Fruit fly (Drosophila melanogaster) whole organism, embryonic: Measurements from ENCODE around the gene Ada1-1.

ENCODE experiments used
- Atf-2 ChIP-seq: fragments of 200-800 bp; sonication (Bioruptor generic); optimal IDR thresholded peaks from 2 replicates; lab custom pipeline; 2016; ENCODE audit warnings: missing biosample characterization, missing genetic modification characterization
- BtbVII ChIP-seq: fragments of 200-800 bp; sonication (Bioruptor generic); optimal IDR thresholded peaks from 3 replicates; lab custom pipeline; 2017; ENCODE audit warnings: missing biosample characterization, mild to moderate bottlenecking, missing genetic modification characterization
- CG10462 ChIP-seq: fragments of 200-800 bp; sonication (Bioruptor generic); optimal IDR thresholded peaks from 2 replicates; lab custom pipeline; 2016; ENCODE audit warnings: missing biosample characterization, missing genetic modification characterization
- CG10565 ChIP-seq: fragments of 200-800 bp; sonication (Bioruptor generic); optimal IDR thresholded peaks from 3 replicates; lab custom pipeline; 2016; ENCODE audit warnings: missing biosample characterization, mild to moderate bottlenecking, missing genetic modification characterization
- CG11695 ChIP-seq: fragments of 200-800 bp; sonication (Bioruptor generic); IDR thresholded peaks from 3 replicates; pipeline ENCODE4 v1.3.6; 2022; ENCODE audit warnings: missing biosample characterization, missing genetic modification characterization
- CG13775 ChIP-seq: fragments of 200-800 bp; sonication (Bioruptor generic); optimal IDR thresholded peaks from 3 replicates; lab custom pipeline; 2017; ENCODE audit warnings: missing biosample characterization, mild to moderate bottlenecking, missing genetic modification characterization
- CG15011 ChIP-seq: fragments of 200-800 bp; sonication (Bioruptor generic); optimal IDR thresholded peaks from 3 replicates; lab custom pipeline; 2018; ENCODE audit warnings: missing biosample characterization, mild to moderate bottlenecking, missing genetic modification characterization
- CG17612 ChIP-seq: fragments of 200-800 bp; sonication (Bioruptor generic); IDR thresholded peaks from 2 replicates; pipeline ENCODE4 v1.3.6; 2022; ENCODE audit warnings: missing biosample characterization, missing genetic modification characterization
- CG18764 ChIP-seq: fragments of 200-800 bp; sonication (Bioruptor generic); optimal IDR thresholded peaks from 3 replicates; lab custom pipeline; 2016; ENCODE audit warnings: missing biosample characterization, missing genetic modification characterization
- CG30431 ChIP-seq: fragments of 200-800 bp; sonication (Bioruptor generic); optimal IDR thresholded peaks from 2 replicates; lab custom pipeline; 2017; ENCODE audit warnings: missing biosample characterization, missing genetic modification characterization
- CG3281 ChIP-seq: fragments of 200-800 bp; sonication (Bioruptor generic); optimal IDR thresholded peaks from 3 replicates; lab custom pipeline; 2017; ENCODE audit warnings: missing biosample characterization, mild to moderate bottlenecking, missing genetic modification characterization
- CG4360 ChIP-seq: fragments of 200-800 bp; sonication (Bioruptor generic); IDR thresholded peaks from 2 replicates; pipeline ENCODE4 v1.3.6; 2022; ENCODE audit warnings: missing biosample characterization, missing genetic modification characterization
- CG6175 ChIP-seq: fragments of 200-800 bp; sonication (Bioruptor generic); IDR thresholded peaks from 3 replicates; pipeline ENCODE4 v1.3.6; 2022; ENCODE audit warnings: missing biosample characterization, missing genetic modification characterization
- CG6813 ChIP-seq: fragments of 200-800 bp; sonication (Bioruptor generic); optimal IDR thresholded peaks from 2 replicates; lab custom pipeline; 2017; ENCODE audit warnings: missing biosample characterization, missing genetic modification characterization, mild to moderate bottlenecking, moderate library complexity, missing genetic modification reagents
- CG7271 ChIP-seq: fragments of 200-800 bp; sonication (Bioruptor generic); optimal IDR thresholded peaks from 2 replicates; lab custom pipeline; 2018; ENCODE audit warnings: missing biosample characterization, mild to moderate bottlenecking, missing genetic modification characterization, moderate library complexity
- CG7372 ChIP-seq: fragments of 200-800 bp; sonication (Bioruptor generic); IDR thresholded peaks from 2 replicates; pipeline ENCODE4 v1.3.6; 2022; ENCODE audit warnings: missing biosample characterization, missing genetic modification characterization
- CG7556 ChIP-seq: fragments of 200-800 bp; sonication (Bioruptor generic); optimal IDR thresholded peaks from 2 replicates; lab custom pipeline; 2017; ENCODE audit warnings: missing biosample characterization, mild to moderate bottlenecking, missing genetic modification characterization
- CG7745 ChIP-seq: fragments of 200-800 bp; sonication (Bioruptor generic); optimal IDR thresholded peaks from 2 replicates; lab custom pipeline; 2018; ENCODE audit warnings: missing biosample characterization, mild to moderate bottlenecking, missing genetic modification characterization, moderate library complexity
- CG8765 ChIP-seq: fragments of 200-800 bp; sonication (Bioruptor generic); IDR thresholded peaks from 2 replicates; pipeline ENCODE4 v1.3.6; 2022; ENCODE audit warnings: missing biosample characterization, missing genetic modification characterization
- CoRest ChIP-seq: fragments of 200-800 bp; sonication (Bioruptor generic); optimal IDR thresholded peaks from 3 replicates; lab custom pipeline; 2018; ENCODE audit warnings: missing biosample characterization, mild to moderate bottlenecking, missing genetic modification characterization, moderate library complexity
- Dek ChIP-seq: fragments of 200-800 bp; sonication (Bioruptor generic); optimal IDR thresholded peaks from 3 replicates; lab custom pipeline; 2019; ENCODE audit warnings: missing biosample characterization, mild to moderate bottlenecking, missing genetic modification characterization, moderate library complexity
- E2f1 ChIP-seq: fragments of 200-800 bp; sonication (Bioruptor generic); IDR thresholded peaks from 2 replicates; pipeline ENCODE4 v1.3.6; 2022; ENCODE audit warnings: missing biosample characterization, missing genetic modification characterization
- HLH4C ChIP-seq: fragments of 200-800 bp; sonication (Bioruptor generic); IDR thresholded peaks from 3 replicates; pipeline ENCODE4 v1.3.6; 2022; ENCODE audit warnings: missing biosample characterization, missing genetic modification characterization; ENCODE audit not compliant: partially characterized antibody
- HLH54F ChIP-seq: fragments of 200-800 bp; sonication (Bioruptor generic); optimal IDR thresholded peaks from 3 replicates; lab custom pipeline; 2016; ENCODE audit warnings: missing biosample characterization, missing genetic modification characterization
- Hmx ChIP-seq: fragments of 200-800 bp; sonication (Bioruptor generic); optimal IDR thresholded peaks from 2 replicates; lab custom pipeline; 2016; ENCODE audit warnings: missing biosample characterization, missing genetic modification characterization
- MBD-R2 ChIP-seq: fragments of 200-800 bp; sonication (Bioruptor generic); IDR thresholded peaks from 2 replicates; pipeline ENCODE4 v1.3.6; 2022; ENCODE audit warnings: missing biosample characterization, missing genetic modification characterization
- Mes4 ChIP-seq: fragments of 200-800 bp; sonication (Bioruptor generic); optimal IDR thresholded peaks from 2 replicates; lab custom pipeline; 2016; ENCODE audit warnings: missing biosample characterization, missing genetic modification characterization
- NC2β ChIP-seq: fragments of 200-800 bp; sonication (Bioruptor generic); optimal IDR thresholded peaks from 2 replicates; lab custom pipeline; 2016; ENCODE audit warnings: missing biosample characterization, missing genetic modification characterization
- Optix ChIP-seq: fragments of 200-800 bp; sonication (Bioruptor generic); IDR thresholded peaks from 3 replicates; pipeline ENCODE4 v1.3.6; 2022; ENCODE audit warnings: missing biosample characterization, missing genetic modification characterization
- Rfx ChIP-seq: fragments of 200-800 bp; sonication (Bioruptor generic); IDR thresholded peaks from 2 replicates; pipeline ENCODE4 v1.3.6; 2022; ENCODE audit warnings: missing biosample characterization, missing genetic modification characterization
- Scr ChIP-seq: fragments of 200-800 bp; sonication (Bioruptor generic); IDR thresholded peaks from 2 replicates; pipeline ENCODE4 v1.3.6; 2022; ENCODE audit warnings: missing biosample characterization, missing genetic modification characterization; ENCODE audit not compliant: partially characterized antibody
- Sry-δ ChIP-seq: fragments of 200-800 bp; sonication (Bioruptor generic); optimal IDR thresholded peaks from 2 replicates; lab custom pipeline; 2016; ENCODE audit warnings: missing biosample characterization, missing genetic modification characterization
- TFAM ChIP-seq: fragments of 200-800 bp; sonication (Bioruptor generic); optimal IDR thresholded peaks from 2 replicates; lab custom pipeline; 2017; ENCODE audit warnings: missing biosample characterization, missing genetic modification characterization, inconsistent platforms
- Usf ChIP-seq: fragments of 200-800 bp; sonication (Bioruptor generic); optimal IDR thresholded peaks from 2 replicates; lab custom pipeline; 2017; ENCODE audit warnings: missing genotype, missing biosample characterization, missing genetic modification characterization
- ab ChIP-seq: fragments of 200-800 bp; sonication (Bioruptor generic); optimal IDR thresholded peaks from 2 replicates; lab custom pipeline; 2016; ENCODE audit warnings: missing biosample characterization, missing genetic modification characterization
- cad ChIP-seq: fragments of >200 bp; optimal IDR thresholded peaks from 2 replicates; lab custom pipeline; 2017; ENCODE audit warnings: missing biosample characterization, missing genetic modification characterization
- esg ChIP-seq: fragments of 200-800 bp; sonication (Bioruptor generic); conservative IDR thresholded peaks from 2 replicates; pipeline ENCODE4 v1.3.6; 2022; ENCODE audit warnings: missing biosample characterization, missing genetic modification characterization
- fd96Cb ChIP-seq: fragments of 200-800 bp; sonication (Bioruptor generic); optimal IDR thresholded peaks from 2 replicates; lab custom pipeline; 2018; ENCODE audit warnings: missing biosample characterization, mild to moderate bottlenecking, missing genetic modification characterization, moderate library complexity
- lov ChIP-seq, 2 experiments: fragments of 200-800 bp in 1 of 2; fragments of >200 bp in 1 of 2; sonication (Bioruptor generic) in 1 of 2; IDR thresholded peaks in 1 of 2; optimal IDR thresholded peaks in 1 of 2; 2 replicates in 1 of 2; 3 replicates in 1 of 2; pipeline versions ENCODE4 v1.3.6 to Lab custom; 2017 to 2022; ENCODE audit warnings: missing biosample characterization in 1 of 2, missing genetic modification characterization in 1 of 2
- pho ChIP-seq: fragments of 200-800 bp; sonication (Bioruptor generic); optimal IDR thresholded peaks from 2 replicates; lab custom pipeline; 2016; ENCODE audit warnings: missing biosample characterization, missing genetic modification characterization
- psq ChIP-seq: fragments of 200-800 bp; sonication (Bioruptor generic); optimal IDR thresholded peaks from 2 replicates; lab custom pipeline; 2017; ENCODE audit warnings: missing biosample characterization, missing genetic modification characterization
- tio ChIP-seq: fragments of 200-800 bp; sonication (Bioruptor generic); optimal IDR thresholded peaks from 2 replicates; lab custom pipeline; 2017; ENCODE audit warnings: missing biosample characterization, missing genetic modification characterization, inconsistent platforms
- trh ChIP-seq: fragments of 200-800 bp; sonication (Bioruptor generic); optimal IDR thresholded peaks from 2 replicates; lab custom pipeline; 2016; ENCODE audit warnings: missing biosample characterization, missing genetic modification characterization
- twi ChIP-seq: fragments of 200-800 bp; optimal IDR thresholded peaks from 2 replicates; lab custom pipeline; 2019; ENCODE audit warnings: missing biosample characterization, mild to moderate bottlenecking, missing genetic modification characterization, moderate library complexity
- usp ChIP-seq: fragments of >200 bp; optimal IDR thresholded peaks from 2 replicates; lab custom pipeline; 2017; ENCODE audit warnings: missing biosample characterization, missing genetic modification characterization
- wor ChIP-seq: fragments of 200-800 bp; sonication (Bioruptor generic); IDR thresholded peaks from 2 replicates; pipeline ENCODE4 v1.3.6; 2022; ENCODE audit warnings: missing biosample characterization, missing genetic modification characterization
- zen ChIP-seq: fragments of 200-800 bp; sonication (Bioruptor generic); optimal IDR thresholded peaks from 3 replicates; lab custom pipeline; 2018; ENCODE audit warnings: missing biosample characterization, mild to moderate bottlenecking, missing genetic modification characterization, moderate library complexity
- zf30C ChIP-seq: fragments of 200-800 bp; sonication (Bioruptor generic); optimal IDR thresholded peaks from 3 replicates; lab custom pipeline; 2018; ENCODE audit warnings: missing biosample characterization, mild to moderate bottlenecking, missing genetic modification characterization
- zfh1 ChIP-seq: fragments of 200-800 bp; sonication (Bioruptor generic); IDR thresholded peaks from 3 replicates; pipeline ENCODE4 v1.3.6; 2022; ENCODE audit warnings: missing biosample characterization, missing genetic modification characterization

Ada1-1 gene

DNA sequence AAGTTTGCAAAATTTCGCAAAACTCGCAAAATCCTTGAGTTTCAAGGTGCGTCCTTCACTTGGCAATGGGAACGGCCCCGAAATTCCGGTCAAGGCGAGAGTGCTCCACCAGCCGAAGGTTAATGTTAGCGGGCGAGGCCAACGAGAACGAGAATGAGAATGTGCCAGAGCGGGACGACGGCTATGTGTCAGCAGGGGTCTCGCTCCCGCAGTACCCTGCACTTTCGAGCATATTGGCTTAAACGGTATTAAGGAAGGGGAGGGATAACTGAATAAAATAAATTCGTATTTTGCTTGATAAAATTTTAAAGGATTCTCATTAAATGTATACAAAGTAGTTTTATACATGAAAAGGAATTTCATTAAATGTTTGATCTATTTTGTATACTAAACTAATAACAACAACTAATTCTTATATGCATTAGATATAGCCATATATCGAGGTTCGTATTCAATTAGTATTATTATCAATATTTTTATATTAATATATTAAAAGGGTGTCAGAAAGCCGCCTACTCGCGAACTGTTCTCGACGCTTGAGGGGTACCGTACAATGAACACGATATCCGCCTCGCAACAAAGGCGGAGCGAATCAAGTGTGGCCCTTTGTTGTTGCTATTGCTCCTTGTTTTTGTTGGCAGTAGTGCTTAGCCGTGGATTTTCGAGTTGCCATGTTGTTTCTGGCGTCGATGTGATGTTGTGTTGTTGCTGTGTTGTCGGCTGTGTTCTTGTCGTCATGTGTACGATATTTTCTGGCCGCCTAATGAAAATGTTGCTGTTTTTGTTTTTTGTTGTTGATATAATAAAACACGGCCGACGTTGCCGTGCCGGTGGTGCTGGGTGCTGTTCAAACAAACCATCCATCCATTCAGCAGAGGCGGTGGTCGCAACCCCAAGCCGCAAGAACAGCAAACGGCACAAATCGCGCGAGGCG is 10.1 kb downstream of the Ada1-1 start (continued):
- peak; percentile 76 for TF ChIP-seq Atf-2
- TF ChIP-seq ab (GFP tag; lab: Kevin White, UChicago), result peak; percentile 66
- TF ChIP-seq pho (GFP tag; lab: Kevin White, UChicago), result no peak
- no peak for TF ChIP-seq Rfx
- TF ChIP-seq E2f1 (GFP tag; lab: Robert Waterston, UW), result no peak
- TF ChIP-seq CoRest (tag; lab: Kevin White, UChicago), result peak; percentile 99
- peak; percentile 88 for TF ChIP-seq trh (GFP tag; lab: Kevin White, UChicago)
- peak; percentile 94 for TF ChIP-seq Usf (GFP tag; lab: Kevin White, UChicago)
- no peak for TF ChIP-seq Sry-δ (GFP tag; lab: Kevin White, UChicago)
- peak; percentile 92 for TF ChIP-seq twi (tag; lab: Kevin White, UChicago)
- no peak for TF ChIP-seq MBD-R2 (GFP tag; lab: Robert Waterston, UW)
- TF ChIP-seq CG10462 (GFP tag; lab: Kevin White, UChicago), result peak; percentile 90
- no peak for TF ChIP-seq CG7745 (tag; lab: Kevin White, UChicago)
- peak; percentile 65 for TF ChIP-seq Mes4 (GFP tag; lab: Kevin White, UChicago)
- TF ChIP-seq CG6175 (GFP tag; lab: Robert Waterston, UW), result no peak
- TF ChIP-seq zf30C, result no peak
- TF ChIP-seq CG30431 (GFP tag; lab: Kevin White, UChicago), result peak; percentile 87
- TF ChIP-seq Hmx, result no peak
- TF ChIP-seq BtbVII, result peak; percentile 97
- TF ChIP-seq CG4360, result no peak
- peak; percentile 96 for TF ChIP-seq fd96Cb (tag; lab: Kevin White, UChicago)
- TF ChIP-seq Optix (GFP tag; lab: Robert Waterston, UW), result no peak
- TF ChIP-seq TFAM, result peak; percentile 32
- TF ChIP-seq wor (GFP tag; lab: Robert Waterston, UW), result no peak
- TF ChIP-seq CG3281, result peak; percentile 96
- TF ChIP-seq CG18764 (GFP tag; lab: Kevin White, UChicago), result peak; percentile 74
- TF ChIP-seq CG15011 (GFP tag; lab: Kevin White, UChicago), result peak; percentile 90
- no peak for TF ChIP-seq CG7372 (GFP tag; lab: Robert Waterston, UW)
- TF ChIP-seq zen, result peak; percentile 92
- no peak for TF ChIP-seq lov (optimal IDR thresholded peaks at IDR 0.05; lab: Kevin White, UChicago)
- TF ChIP-seq lov (GFP tag; IDR thresholded peaks at IDR 0.05; lab: Robert Waterston, UW), result no peak
- TF ChIP-seq CG13775 (GFP tag; lab: Kevin White, UChicago), result peak; percentile 96
- peak; percentile 96 for TF ChIP-seq tio (GFP tag; lab: Kevin White, UChicago)
- peak; percentile 74 for TF ChIP-seq psq (GFP tag; lab: Kevin White, UChicago)
- no peak for TF ChIP-seq zfh1
- TF ChIP-seq CG17612, result no peak
- TF ChIP-seq CG6813 (GFP tag; lab: Kevin White, UChicago), result peak; percentile 92
- TF ChIP-seq CG7556 (GFP tag; lab: Kevin White, UChicago), result peak; percentile 99
- TF ChIP-seq esg (GFP tag; lab: Robert Waterston, UW), result no peak
- TF ChIP-seq HLH54F, result peak; percentile 46
- TF ChIP-seq Dek (tag; lab: Kevin White, UChicago), result peak; percentile 95
- TF ChIP-seq Scr (GFP tag; lab: Robert Waterston, UW), result no peak
- no peak for TF ChIP-seq usp
- TF ChIP-seq CG7271 (tag; lab: Kevin White, UChicago), result peak; percentile 81
- peak; percentile 13 for TF ChIP-seq NC2β (GFP tag; lab: Kevin White, UChicago)
- TF ChIP-seq CG8765, result no peak
- TF ChIP-seq cad (GFP tag; lab: Kevin White, UChicago), result no peak
- no peak for TF ChIP-seq CG11695 (GFP tag; lab: Robert Waterston, UW)
- TF ChIP-seq CG10565 (GFP tag; lab: Kevin White, UChicago), result peak; percentile 58
- TF ChIP-seq HLH4C (GFP tag; lab: Robert Waterston, UW), result no peak
